Worm (Caenorhabditis elegans) whole organism, mixed stage, embryonic: ENCODE data around the gene ehbp-1.

ENCODE experiments used
- M03D4.4 ChIP-seq: sonication (generic microtip); optimal IDR thresholded peaks from 2 replicates; lab custom pipeline; 2017; ENCODE audit warnings: mild to moderate bottlenecking, missing genetic modification characterization, missing compliant biosample characterization
- blmp-1 ChIP-seq: fragments of 150-350 bp; optimal IDR thresholded peaks from 2 replicates; lab custom pipeline; 2014; ENCODE audit warnings: missing biosample characterization, missing genetic modification characterization
- cnd-1 ChIP-seq: fragments of 200-800 bp; sonication (Bioruptor generic); optimal IDR thresholded peaks from 2 replicates; lab custom pipeline; 2018; ENCODE audit warnings: mild to moderate bottlenecking, missing genetic modification characterization, missing compliant biosample characterization
- elt-3 ChIP-seq: fragments of 150-350 bp; optimal IDR thresholded peaks from 2 replicates; lab custom pipeline; 2014; ENCODE audit warnings: missing biosample characterization, missing genetic modification characterization
- ham-2 ChIP-seq: fragments of 200-800 bp; sonication (Bioruptor generic); optimal IDR thresholded peaks from 2 replicates; lab custom pipeline; 2018; ENCODE audit warnings: mild to moderate bottlenecking, missing genetic modification characterization, missing compliant biosample characterization
- mab-5 ChIP-seq: fragments of 150-350 bp; optimal IDR thresholded peaks from 2 replicates; lab custom pipeline; 2014; ENCODE audit warnings: missing biosample characterization, missing genetic modification characterization
- nhr-12 ChIP-seq: fragments of 150-350 bp; optimal IDR thresholded peaks from 2 replicates; lab custom pipeline; 2014; ENCODE audit warnings: missing biosample characterization, missing genetic modification characterization
- nhr-237 ChIP-seq: fragments of 150-350 bp; optimal IDR thresholded peaks from 2 replicates; lab custom pipeline; 2014; ENCODE audit warnings: missing biosample characterization, missing genetic modification characterization
- nhr-76 ChIP-seq: sonication (generic microtip); optimal IDR thresholded peaks from 2 replicates; lab custom pipeline; 2017; ENCODE audit warnings: missing biosample characterization, missing genetic modification characterization
- snpc-4 ChIP-seq: fragments of 150-350 bp; optimal IDR thresholded peaks from 2 replicates; lab custom pipeline; 2014; ENCODE audit warnings: missing biosample characterization, missing genetic modification characterization
- tbx-8 ChIP-seq: fragments of 200-800 bp; sonication (Bioruptor generic); optimal IDR thresholded peaks from 2 replicates; lab custom pipeline; 2018; ENCODE audit warnings: mild to moderate bottlenecking, missing genetic modification characterization, moderate library complexity, missing compliant biosample characterization
- unc-39 ChIP-seq: fragments of 150-350 bp; optimal IDR thresholded peaks from 2 replicates; lab custom pipeline; 2014; ENCODE audit warnings: missing biosample characterization, missing genetic modification characterization
- unc-62 ChIP-seq: fragments of 150-350 bp; optimal IDR thresholded peaks from 2 replicates; lab custom pipeline; 2014; ENCODE audit warnings: missing biosample characterization, missing genetic modification reagents, missing genetic modification characterization
- ztf-11 ChIP-seq: fragments of 150-350 bp; optimal IDR thresholded peaks from 2 replicates; lab custom pipeline; 2014; ENCODE audit warnings: missing biosample characterization, missing genetic modification characterization

ce11 chrV:9561624-9562179 lies 11.3 kb downstream of the ehbp-1 start, which contains the start of gene rgef-1:
- no peak for TF ChIP-seq ztf-11 (tag; lab: Kevin White, UChicago)
- TF ChIP-seq cnd-1 (tag; lab: Kevin White, UChicago) = no peak
- no peak for TF ChIP-seq elt-3 (tag; lab: Kevin White, UChicago)
- TF ChIP-seq unc-62 (GFP tag; lab: Kevin White, UChicago) = no peak
- no peak for TF ChIP-seq unc-39 (tag; lab: Kevin White, UChicago)
- TF ChIP-seq blmp-1 = no peak
- no peak for TF ChIP-seq ham-2
- no peak for TF ChIP-seq nhr-237 (tag; lab: Kevin White, UChicago)
- TF ChIP-seq snpc-4 (tag; lab: Kevin White, UChicago) = no peak
- TF ChIP-seq nhr-76 (tag; lab: Kevin White, UChicago) = no peak
- TF ChIP-seq tbx-8 (GFP tag; lab: Kevin White, UChicago) = no peak
- TF ChIP-seq mab-5 (tag; lab: Kevin White, UChicago) = no peak
- no peak for TF ChIP-seq nhr-12 (tag; lab: Kevin White, UChicago)
- no peak for TF ChIP-seq M03D4.4
